In the genomic region with DNA sequence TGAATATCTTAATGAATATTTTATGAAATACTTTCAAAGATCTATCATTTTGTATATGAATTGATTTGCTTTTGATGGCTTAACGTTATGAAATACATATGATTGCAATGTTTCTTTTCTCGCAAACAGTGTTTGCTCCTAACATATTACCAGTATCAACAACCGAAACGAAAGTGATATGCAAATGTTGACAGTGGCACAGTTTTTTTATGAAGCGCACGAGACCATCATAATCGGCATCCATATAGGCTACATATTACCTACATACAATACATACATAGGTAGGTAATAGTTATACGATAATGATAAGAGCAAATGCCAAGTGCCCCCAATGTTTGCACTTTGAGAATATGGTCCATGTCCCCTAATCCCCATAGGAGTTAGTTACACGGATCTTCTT, we compare ENCODE assay signal across 1 fruit fly cellular context.
TF ChIP-seq lines count a peak whose summit lies in the region.

No protein-coding gene starts in this region.

TF ChIP-seq in whole organism, embryonic, 481 proteins besides CTCF, POLR2A, EP300 and RAD21 (continued from another document):
- TF ChIP-seq klu (GFP tag; IDR thresholded peaks at IDR 0.05; lab: Robert Waterston, UW) (no peak), CG6854 (GFP tag; optimal IDR thresholded peaks at IDR 0.05; lab: Kevin White, UChicago) (no peak), prd (optimal IDR thresholded peaks at IDR 0.05; lab: Kevin White, UChicago) (no peak), prd (GFP tag; IDR thresholded peaks at IDR 0.05; lab: Robert Waterston, UW) (peak; percentile 25; the same call in 1 of the 3 replicates), CG2129 (GFP tag; IDR thresholded peaks at IDR 0.05; lab: Robert Waterston, UW; ENCODE audit: partially characterized antibody) (no peak), CG42726 (GFP tag; IDR thresholded peaks at IDR 0.05; lab: Robert Waterston, UW; ENCODE audit: partially characterized antibody) (no peak), CG2678 (tag; optimal IDR thresholded peaks at IDR 0.05; lab: Kevin White, UChicago) (peak; percentile 34), Xrp1 (GFP tag; IDR thresholded peaks at IDR 0.05; lab: Robert Waterston, UW) (0 out of 2 replicates have a peak, but pooled peaks have one; percentile 21), Taf1 (GFP tag; IDR thresholded peaks at IDR 0.05; lab: Robert Waterston, UW) (no peak), CG11504 (tag; optimal IDR thresholded peaks at IDR 0.05; lab: Kevin White, UChicago) (no peak), CG15696 (tag; optimal IDR thresholded peaks at IDR 0.05; lab: Kevin White, UChicago) (peak; percentile 50), fd102C (GFP tag; optimal IDR thresholded peaks at IDR 0.05; lab: Kevin White, UChicago) (peak; percentile 35), Side (GFP tag; optimal IDR thresholded peaks at IDR 0.05; lab: Kevin White, UChicago) (peak; percentile 12), HLHmδ (GFP tag; optimal IDR thresholded peaks at IDR 0.05; lab: Kevin White, UChicago) (no peak), CG43689 (GFP tag; IDR thresholded peaks at IDR 0.05; lab: Robert Waterston, UW) (0 out of 2 replicates have a peak, but pooled peaks have one; percentile 14), sens (GFP tag; lab: Kevin White, UChicago) (peak; percentile 72), bsh (GFP tag; optimal IDR thresholded peaks at IDR 0.05; lab: Kevin White, UChicago) (no peak), CG18764 (GFP tag; optimal IDR thresholded peaks at IDR 0.05; lab: Kevin White, UChicago) (peak; percentile 0), CG8281 (tag; optimal IDR thresholded peaks at IDR 0.05; lab: Kevin White, UChicago) (no peak), CG17359 (tag; optimal IDR thresholded peaks at IDR 0.05; lab: Kevin White, UChicago) (peak; percentile 1)
